Fruit fly (Drosophila melanogaster) whole organism, prepupa: ENCODE data around the gene t-cup.

Experiments used
- Blimp-1 ChIP-seq: fragments of 200-800 bp; sonication (Bioruptor generic); optimal IDR thresholded peaks from 3 replicates; lab custom pipeline; 2017; ENCODE audit warnings: missing biosample characterization, missing genetic modification characterization, mild to moderate bottlenecking, moderate library complexity, missing genetic modification reagents
- CG10631 ChIP-seq: fragments of 200-800 bp; sonication (Bioruptor generic); optimal IDR thresholded peaks from 2 replicates; lab custom pipeline; 2016; ENCODE audit warnings: missing biosample characterization, missing genetic modification characterization
- CG11294 ChIP-seq: fragments of 200-800 bp; sonication (Bioruptor generic); IDR thresholded peaks from 2 replicates; pipeline ENCODE4 v1.3.6; 2022; ENCODE audit warnings: missing biosample characterization, missing genetic modification characterization
- CG11762 ChIP-seq: fragments of 200-800 bp; sonication (Bioruptor generic); optimal IDR thresholded peaks from 3 replicates; lab custom pipeline; 2016; ENCODE audit warnings: missing biosample characterization, missing genetic modification characterization; ENCODE audit not compliant: insufficient read depth
- CG11902 ChIP-seq: fragments of 200-800 bp; sonication (Bioruptor generic); optimal IDR thresholded peaks from 3 replicates; lab custom pipeline; 2016; ENCODE audit warnings: missing biosample characterization, missing genetic modification characterization
- CG15336 ChIP-seq: fragments of 200-800 bp; sonication (Bioruptor generic); IDR thresholded peaks from 2 replicates; pipeline ENCODE4 v1.3.6; 2022; ENCODE audit warnings: missing biosample characterization, missing genetic modification characterization
- CG1621 ChIP-seq: fragments of 200-800 bp; sonication (Bioruptor generic); optimal IDR thresholded peaks from 3 replicates; lab custom pipeline; 2018; ENCODE audit warnings: missing biosample characterization, mild to moderate bottlenecking, missing genetic modification characterization
- CG16779 ChIP-seq: fragments of 200-800 bp; sonication (Bioruptor generic); optimal IDR thresholded peaks from 3 replicates; lab custom pipeline; 2017; ENCODE audit warnings: missing biosample characterization, mild to moderate bottlenecking, missing genetic modification characterization
- CG3032 ChIP-seq: fragments of 200-800 bp; optimal IDR thresholded peaks from 2 replicates; lab custom pipeline; 2019; ENCODE audit warnings: missing biosample characterization, mild to moderate bottlenecking, missing genetic modification characterization, moderate library complexity
- CG31627 ChIP-seq: fragments of 200-800 bp; sonication (Bioruptor generic); optimal IDR thresholded peaks from 3 replicates; lab custom pipeline; 2016; ENCODE audit warnings: missing biosample characterization, missing genetic modification characterization
- CG32006 ChIP-seq: fragments of 200-800 bp; sonication (Bioruptor generic); optimal IDR thresholded peaks from 3 replicates; lab custom pipeline; 2017; ENCODE audit warnings: missing biosample characterization, mild to moderate bottlenecking, missing genetic modification characterization
- CG34406 ChIP-seq: fragments of 200-800 bp; sonication (Bioruptor generic); optimal IDR thresholded peaks from 3 replicates; lab custom pipeline; 2016; ENCODE audit warnings: missing biosample characterization, missing genetic modification characterization
- CG3919 ChIP-seq: fragments of 200-800 bp; sonication (Bioruptor generic); optimal IDR thresholded peaks from 3 replicates; lab custom pipeline; 2016; ENCODE audit warnings: missing biosample characterization, missing genetic modification characterization
- CG4318 ChIP-seq: fragments of 200-800 bp; sonication (Bioruptor generic); optimal IDR thresholded peaks from 3 replicates; lab custom pipeline; 2017; ENCODE audit warnings: missing biosample characterization, mild to moderate bottlenecking, missing genetic modification characterization
- CG6163 ChIP-seq: fragments of 200-800 bp; sonication (Bioruptor generic); IDR thresholded peaks from 3 replicates; pipeline ENCODE4 v1.3.6; 2022; ENCODE audit warnings: missing biosample characterization, missing genetic modification characterization
- CG6792 ChIP-seq: fragments of 200-800 bp; sonication (Bioruptor generic); optimal IDR thresholded peaks from 3 replicates; lab custom pipeline; 2016; ENCODE audit warnings: missing biosample characterization, missing genetic modification characterization
- CG6854 ChIP-seq: fragments of 200-800 bp; sonication (Bioruptor generic); optimal IDR thresholded peaks from 2 replicates; lab custom pipeline; 2017; ENCODE audit warnings: missing biosample characterization, mild to moderate bottlenecking, missing genetic modification characterization
- CG7368 ChIP-seq: fragments of 200-800 bp; sonication (Bioruptor generic); optimal IDR thresholded peaks from 3 replicates; lab custom pipeline; 2016; ENCODE audit warnings: missing biosample characterization, missing genetic modification characterization
- CG8119 ChIP-seq: fragments of 200-800 bp; sonication (Bioruptor generic); IDR thresholded peaks from 3 replicates; pipeline ENCODE4 v1.3.6; 2022; ENCODE audit warnings: missing biosample characterization, missing genetic modification characterization
- CG8319 ChIP-seq: fragments of 200-800 bp; sonication (Bioruptor generic); optimal IDR thresholded peaks from 3 replicates; lab custom pipeline; 2016; ENCODE audit warnings: missing biosample characterization, missing genetic modification characterization
- CG8632 ChIP-seq: fragments of 200-800 bp; sonication (Bioruptor generic); optimal IDR thresholded peaks from 3 replicates; lab custom pipeline; 2016; ENCODE audit warnings: missing biosample characterization, missing genetic modification characterization
- CG9139 ChIP-seq: fragments of 200-800 bp; sonication (Bioruptor generic); optimal IDR thresholded peaks from 3 replicates; lab custom pipeline; 2017; ENCODE audit warnings: missing biosample characterization, mild to moderate bottlenecking, missing genetic modification characterization
- Eip75B ChIP-seq: fragments of 200-800 bp; sonication (Bioruptor generic); optimal IDR thresholded peaks from 3 replicates; lab custom pipeline; 2016; ENCODE audit warnings: missing biosample characterization, missing genetic modification characterization
- Eip78C ChIP-seq: fragments of 200-800 bp; sonication (Bioruptor generic); peaks from one replicate; lab custom pipeline; 2016; ENCODE audit warnings: missing biosample characterization, missing genetic modification characterization
- Ets21C ChIP-seq: fragments of 200-800 bp; sonication (Bioruptor generic); optimal IDR thresholded peaks from 3 replicates; lab custom pipeline; 2016; ENCODE audit warnings: missing biosample characterization, missing genetic modification characterization
- Ets96B ChIP-seq: fragments of 200-800 bp; optimal IDR thresholded peaks from 2 replicates; lab custom pipeline; 2019; ENCODE audit warnings: missing biosample characterization, mild to moderate bottlenecking, missing genetic modification characterization, moderate library complexity
- Gug ChIP-seq: fragments of 200-800 bp; sonication (Bioruptor generic); IDR thresholded peaks from 2 replicates; pipeline ENCODE4 v1.3.6; 2022; ENCODE audit warnings: missing biosample characterization, missing genetic modification characterization
- Hr39 ChIP-seq: fragments of 200-800 bp; sonication (Bioruptor generic); optimal IDR thresholded peaks from 2 replicates; lab custom pipeline; 2016; ENCODE audit warnings: missing biosample characterization, missing genetic modification characterization
- Met ChIP-seq: fragments of 200-800 bp; sonication (Bioruptor generic); optimal IDR thresholded peaks from 3 replicates; lab custom pipeline; 2016; ENCODE audit warnings: missing biosample characterization, missing genetic modification characterization
- OdsH ChIP-seq: fragments of 200-800 bp; sonication (Bioruptor generic); optimal IDR thresholded peaks from 3 replicates; lab custom pipeline; 2016; ENCODE audit warnings: missing biosample characterization, missing genetic modification characterization
- Smox ChIP-seq: fragments of 200-800 bp; sonication (Bioruptor generic); optimal IDR thresholded peaks from 3 replicates; lab custom pipeline; 2016; ENCODE audit warnings: missing biosample characterization, missing genetic modification characterization
- Sox102F ChIP-seq: fragments of 200-800 bp; sonication (Bioruptor generic); optimal IDR thresholded peaks from 2 replicates; lab custom pipeline; 2016; ENCODE audit warnings: missing biosample characterization, mild to moderate bottlenecking, missing genetic modification characterization
- Sox14 ChIP-seq: fragments of 200-800 bp; sonication (Bioruptor generic); optimal IDR thresholded peaks from 3 replicates; lab custom pipeline; 2016; ENCODE audit warnings: missing biosample characterization, missing genetic modification characterization
- Sox15 ChIP-seq: fragments of 200-800 bp; sonication (Bioruptor generic); optimal IDR thresholded peaks from 3 replicates; lab custom pipeline; 2016; ENCODE audit warnings: missing biosample characterization, missing genetic modification characterization
- achi ChIP-seq: fragments of 200-800 bp; sonication (Bioruptor generic); optimal IDR thresholded peaks from 3 replicates; lab custom pipeline; 2016; ENCODE audit warnings: missing biosample characterization, missing genetic modification characterization
- acj6 ChIP-seq: fragments of 200-800 bp; sonication (Bioruptor generic); optimal IDR thresholded peaks from 3 replicates; lab custom pipeline; 2016; ENCODE audit warnings: missing biosample characterization, missing genetic modification characterization
- cyc ChIP-seq: fragments of 200-800 bp; sonication (Bioruptor generic); optimal IDR thresholded peaks from 3 replicates; lab custom pipeline; 2016; ENCODE audit warnings: missing biosample characterization, missing genetic modification characterization
- dac ChIP-seq: fragments of 200-800 bp; sonication (Bioruptor generic); optimal IDR thresholded peaks from 2 replicates; lab custom pipeline; 2017; ENCODE audit warnings: missing biosample characterization, mild to moderate bottlenecking, missing genetic modification characterization
- dsx ChIP-seq: fragments of 200-800 bp; optimal IDR thresholded peaks from 3 replicates; lab custom pipeline; 2019; ENCODE audit warnings: missing biosample characterization, mild to moderate bottlenecking, missing genetic modification characterization, moderate library complexity; ENCODE audit not compliant: poor library complexity, severe bottlenecking
- eg ChIP-seq: fragments of 200-800 bp; sonication (Bioruptor generic); IDR thresholded peaks from 3 replicates; pipeline ENCODE4 v1.3.6; 2022; ENCODE audit warnings: missing biosample characterization, missing genetic modification characterization
- esn ChIP-seq: fragments of 200-800 bp; sonication (Bioruptor generic); optimal IDR thresholded peaks from 2 replicates; lab custom pipeline; 2016; ENCODE audit warnings: missing biosample characterization, mild to moderate bottlenecking, missing genetic modification characterization, moderate library complexity
- fd85E ChIP-seq: fragments of 200-800 bp; sonication (Bioruptor generic); optimal IDR thresholded peaks from 3 replicates; lab custom pipeline; 2016; ENCODE audit warnings: missing biosample characterization, missing genetic modification characterization
- fkh ChIP-seq: fragments of 200-800 bp; sonication (Bioruptor generic); optimal IDR thresholded peaks from 3 replicates; lab custom pipeline; 2017; ENCODE audit warnings: missing biosample characterization, mild to moderate bottlenecking, missing genetic modification characterization, moderate library complexity
- pdm3 ChIP-seq: fragments of 200-800 bp; sonication (Bioruptor generic); optimal IDR thresholded peaks from 3 replicates; lab custom pipeline; 2016; ENCODE audit warnings: missing biosample characterization, missing genetic modification characterization
- salr ChIP-seq, 2 experiments: fragments of 200-800 bp; sonication (Bioruptor generic); optimal IDR thresholded peaks; 3 replicates each; lab custom pipeline; 2016 to 2018; ENCODE audit warnings: missing biosample characterization in 2 of 2, missing genetic modification characterization in 2 of 2, mild to moderate bottlenecking in 1 of 2
- spab ChIP-seq: fragments of 200-800 bp; sonication (Bioruptor generic); optimal IDR thresholded peaks from 2 replicates; lab custom pipeline; 2017; ENCODE audit warnings: missing biosample characterization, mild to moderate bottlenecking, missing genetic modification characterization, missing genetic modification reagents
- ss ChIP-seq, 2 experiments: fragments of 200-800 bp; sonication (Bioruptor generic); optimal IDR thresholded peaks; 2 replicates in 1 of 2; 3 replicates in 1 of 2; lab custom pipeline; 2017 to 2018; ENCODE audit warnings: mild to moderate bottlenecking in 2 of 2, missing biosample characterization in 2 of 2, missing genetic modification characterization in 2 of 2, moderate library complexity in 1 of 2
- svp ChIP-seq: fragments of 200-800 bp; sonication (Bioruptor generic); peaks from one replicate; lab custom pipeline; 2016; ENCODE audit warnings: missing biosample characterization, missing genetic modification characterization
- topi ChIP-seq: fragments of 200-800 bp; sonication (Bioruptor generic); optimal IDR thresholded peaks from 3 replicates; lab custom pipeline; 2016; ENCODE audit warnings: missing biosample characterization, missing genetic modification characterization

The t-cup gene

DNA sequence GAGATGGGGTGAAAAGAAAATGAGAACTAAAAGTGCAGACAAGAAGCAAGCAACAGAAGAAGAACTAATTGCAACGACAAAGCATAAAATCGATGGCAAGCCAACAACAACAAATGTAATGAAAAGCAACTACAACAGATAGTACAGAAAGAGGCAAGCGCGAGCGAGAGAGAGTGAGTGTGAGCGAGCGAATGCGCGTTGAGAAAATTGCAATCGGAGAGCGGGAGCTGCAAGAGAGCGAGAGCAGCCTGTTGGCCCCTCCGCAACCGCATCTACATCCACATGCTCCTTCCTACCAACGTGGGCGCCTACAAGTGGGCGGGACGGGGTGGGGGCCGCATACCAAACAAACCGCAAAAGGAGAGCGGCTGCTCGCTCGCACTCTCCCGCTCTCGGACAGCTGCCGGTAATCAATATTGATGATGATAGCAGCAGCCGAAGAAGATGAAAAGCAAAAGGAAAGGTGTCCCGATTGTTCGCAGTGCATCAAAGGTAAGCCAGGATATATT is 46.0 kb upstream of the t-cup start (continued):
- TF ChIP-seq dac (GFP tag; lab: Kevin White, UChicago) (no peak), dsx (GFP tag; lab: Kevin White, UChicago) (peak; percentile 84), pdm3 (no peak), Gug (GFP tag; lab: Robert Waterston, UW) (peak; percentile 69), CG3919 (GFP tag; lab: Kevin White, UChicago) (peak; percentile 55), CG8119 (GFP tag; lab: Robert Waterston, UW) (peak; percentile 76; the same call in 2 of the 3 replicates), Ets21C (GFP tag; lab: Kevin White, UChicago) (no peak), CG6163 (peak; percentile 86), CG9139 (GFP tag; lab: Kevin White, UChicago) (peak; percentile 84), CG31627 (GFP tag; lab: Kevin White, UChicago) (no peak), Smox (GFP tag; lab: Kevin White, UChicago) (no peak), CG8319 (GFP tag; lab: Kevin White, UChicago) (no peak), CG11762 (GFP tag; lab: Kevin White, UChicago) (no peak), Sox15 (no peak), achi (GFP tag; lab: Kevin White, UChicago) (peak; percentile 69), CG15336 (GFP tag; lab: Robert Waterston, UW) (peak; percentile 78), CG3032 (tag; lab: Kevin White, UChicago) (peak; percentile 7), CG4318 (GFP tag; lab: Kevin White, UChicago) (no peak), CG8632 (no peak), cyc (no peak), fkh (GFP tag; lab: Kevin White, UChicago) (no peak), Sox102F (GFP tag; lab: Kevin White, UChicago) (peak; percentile 2), CG34406 (no peak)

DNA sequence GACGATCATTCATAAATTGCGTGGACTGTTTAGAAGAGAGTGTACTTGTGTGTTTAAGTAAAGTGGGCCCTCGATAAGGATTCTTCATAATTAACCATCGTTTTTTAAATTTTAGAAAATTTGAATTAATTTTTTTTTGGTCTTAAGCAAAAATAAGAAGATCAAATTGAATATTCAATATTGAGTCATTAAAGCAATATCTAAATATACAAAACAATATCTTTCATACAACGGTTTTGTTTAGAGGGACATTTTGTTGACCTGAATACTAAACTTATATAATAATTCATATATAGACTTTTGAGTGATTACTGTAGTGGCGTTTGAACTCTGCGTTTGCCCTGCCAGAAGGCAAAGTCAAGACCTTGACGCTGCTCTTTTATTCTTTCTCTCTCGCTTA is 44.9 kb upstream of the t-cup start:
- peak; percentile 70 for TF ChIP-seq Eip78C (GFP tag; lab: Kevin White, UChicago)
- no peak for TF ChIP-seq CG6854 (GFP tag; lab: Kevin White, UChicago)
- peak; percentile 19 for TF ChIP-seq Hr39 (GFP tag; lab: Kevin White, UChicago)
- no peak for TF ChIP-seq Eip75B
- TF ChIP-seq CG10631 (GFP tag; lab: Kevin White, UChicago), result no peak
- no peak for TF ChIP-seq fd85E (GFP tag; lab: Kevin White, UChicago)
- TF ChIP-seq salr (GFP tag; optimal IDR thresholded peaks at IDR 0.05; lab: Kevin White, UChicago), result no peak
- peak; percentile 27 for TF ChIP-seq OdsH (GFP tag; lab: Kevin White, UChicago)
- TF ChIP-seq CG11294 (GFP tag; lab: Robert Waterston, UW), result no peak
- no peak for TF ChIP-seq Sox14
- TF ChIP-seq Ets96B (tag; lab: Kevin White, UChicago), result no peak
- TF ChIP-seq CG11762 (GFP tag; lab: Kevin White, UChicago), result no peak
- TF ChIP-seq spab, result no peak
- peak; percentile 31 for TF ChIP-seq topi (GFP tag; lab: Kevin White, UChicago)
- TF ChIP-seq CG8119 (GFP tag; lab: Robert Waterston, UW), result 0 out of 3 replicates have a peak, but pooled peaks have one; percentile 17
- no peak for TF ChIP-seq Blimp-1 (GFP tag; lab: Kevin White, UChicago)
- TF ChIP-seq ss (GFP tag; optimal IDR thresholded peaks at IDR 0.05; lab: Kevin White, UChicago), result no peak
- no peak for TF ChIP-seq CG32006
- no peak for TF ChIP-seq CG16779 (tag; lab: Kevin White, UChicago)
- TF ChIP-seq esn (GFP tag; lab: Kevin White, UChicago), result peak; percentile 43
- TF ChIP-seq CG8319 (GFP tag; lab: Kevin White, UChicago), result no peak
- TF ChIP-seq Gug (GFP tag; lab: Robert Waterston, UW), result no peak
- TF ChIP-seq svp (GFP tag; lab: Kevin White, UChicago), result no peak
- TF ChIP-seq acj6, result no peak
- TF ChIP-seq CG11902 (GFP tag; lab: Kevin White, UChicago), result no peak
- TF ChIP-seq CG6792, result no peak
- peak; percentile 60 for TF ChIP-seq Met (GFP tag; lab: Kevin White, UChicago)
- TF ChIP-seq cyc, result peak; percentile 40
- TF ChIP-seq CG3919 (GFP tag; lab: Kevin White, UChicago), result no peak
- no peak for TF ChIP-seq CG6163
- no peak for TF ChIP-seq fkh (GFP tag; lab: Kevin White, UChicago)
- TF ChIP-seq CG3032 (tag; lab: Kevin White, UChicago), result no peak
- TF ChIP-seq Sox102F (GFP tag; lab: Kevin White, UChicago), result no peak
- TF ChIP-seq CG15336 (GFP tag; lab: Robert Waterston, UW), result no peak
- TF ChIP-seq CG34406, result no peak
- no peak for TF ChIP-seq achi (GFP tag; lab: Kevin White, UChicago)
- no peak for TF ChIP-seq CG1621
- no peak for TF ChIP-seq CG7368 (GFP tag; lab: Kevin White, UChicago)
- no peak for TF ChIP-seq eg (GFP tag; lab: Robert Waterston, UW)
